Worm (Caenorhabditis elegans): Measurements from ENCODE around the gene Y71H2AM.6.

DNA sequence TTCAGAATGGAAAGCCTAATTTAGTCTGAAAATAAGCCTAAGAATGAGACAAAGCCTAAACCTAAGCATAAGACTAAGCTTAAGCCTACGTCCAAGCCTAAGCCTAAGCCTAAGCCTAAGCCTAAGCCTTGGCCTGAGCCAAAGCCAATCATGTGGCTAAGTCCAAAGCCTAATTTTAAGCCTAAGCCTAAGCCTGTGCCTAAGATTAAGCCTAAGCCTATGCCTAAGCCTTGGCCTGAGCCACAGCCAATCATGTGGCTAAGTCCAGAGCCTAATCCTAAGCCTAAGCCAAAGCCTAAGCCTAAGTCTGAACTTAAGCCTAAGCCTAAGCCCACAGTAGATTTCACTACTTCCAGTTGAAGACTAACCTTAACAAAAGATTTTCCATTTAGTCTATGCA, 23.4 kb upstream of the Y71H2AM.6 start:
- TF ChIP-seq him-1 (tag; optimal IDR thresholded peaks at IDR 0.05) (no peak), dao-5 (tag; optimal IDR thresholded peaks at IDR 0.05) (no peak), W03F9.2 (tag; optimal IDR thresholded peaks at IDR 0.05) (no peak)
